Fruit fly (Drosophila melanogaster) whole organism, embryonic: Measurements from ENCODE around the gene sdt.
A peak's percentile ranks its signal among the peaks of the same experiment; 100 is the strongest.

ENCODE experiments used
- B-H1 ChIP-seq: fragments of 200-800 bp; sonication (Bioruptor generic); IDR thresholded peaks from 3 replicates; pipeline ENCODE4 v1.3.6; 2022; ENCODE audit warnings: missing biosample characterization, missing genetic modification characterization
- BtbVII ChIP-seq: fragments of 200-800 bp; sonication (Bioruptor generic); optimal IDR thresholded peaks from 3 replicates; lab custom pipeline; 2017; ENCODE audit warnings: missing biosample characterization, mild to moderate bottlenecking, missing genetic modification characterization
- CG10147 ChIP-seq: fragments of 200-800 bp; sonication (Bioruptor generic); optimal IDR thresholded peaks from 2 replicates; lab custom pipeline; 2019; ENCODE audit warnings: missing biosample characterization, mild to moderate bottlenecking, missing genetic modification characterization, moderate library complexity
- CG10366 ChIP-seq: fragments of 200-800 bp; sonication (Bioruptor generic); IDR thresholded peaks from 2 replicates; pipeline ENCODE4 v1.3.6; 2022; ENCODE audit warnings: missing biosample characterization, missing genetic modification characterization
- CG12155 ChIP-seq: fragments of 200-800 bp; sonication (Bioruptor generic); optimal IDR thresholded peaks from 3 replicates; lab custom pipeline; 2016; ENCODE audit warnings: missing biosample characterization, missing genetic modification characterization
- CG17612 ChIP-seq: fragments of 200-800 bp; sonication (Bioruptor generic); IDR thresholded peaks from 2 replicates; pipeline ENCODE4 v1.3.6; 2022; ENCODE audit warnings: missing biosample characterization, missing genetic modification characterization
- CG18619 ChIP-seq: fragments of 200-800 bp; sonication (Bioruptor generic); optimal IDR thresholded peaks from 3 replicates; lab custom pipeline; 2017; ENCODE audit warnings: missing biosample characterization, mild to moderate bottlenecking, missing genetic modification characterization
- CG2120 ChIP-seq: fragments of 200-800 bp; sonication (Bioruptor generic); optimal IDR thresholded peaks from 3 replicates; lab custom pipeline; 2016; ENCODE audit warnings: missing biosample characterization, missing genetic modification characterization
- CG2129 ChIP-seq: fragments of 200-800 bp; sonication (Bioruptor generic); IDR thresholded peaks from 2 replicates; pipeline ENCODE4 v1.3.6; 2022; ENCODE audit warnings: missing biosample characterization, missing genetic modification characterization; ENCODE audit not compliant: partially characterized antibody
- CG2712 ChIP-seq: fragments of 200-800 bp; optimal IDR thresholded peaks from 3 replicates; lab custom pipeline; 2019; ENCODE audit warnings: missing biosample characterization, mild to moderate bottlenecking, missing genetic modification characterization, moderate library complexity
- CG30403 ChIP-seq: fragments of 200-800 bp; sonication (Bioruptor generic); optimal IDR thresholded peaks from 3 replicates; lab custom pipeline; 2016; ENCODE audit warnings: missing biosample characterization, missing genetic modification characterization
- CG3065 ChIP-seq: fragments of 200-800 bp; sonication (Bioruptor generic); optimal IDR thresholded peaks from 2 replicates; lab custom pipeline; 2016; ENCODE audit warnings: missing biosample characterization, missing genetic modification characterization
- CG33213 ChIP-seq: fragments of 200-800 bp; sonication (Bioruptor generic); optimal IDR thresholded peaks from 3 replicates; lab custom pipeline; 2016; ENCODE audit warnings: missing biosample characterization, missing genetic modification characterization
- CG33557 ChIP-seq: fragments of 200-800 bp; sonication (Bioruptor generic); optimal IDR thresholded peaks from 2 replicates; lab custom pipeline; 2019; ENCODE audit warnings: missing biosample characterization, mild to moderate bottlenecking, missing genetic modification characterization, moderate library complexity
- CG4730 ChIP-seq: fragments of 200-800 bp; sonication (Bioruptor generic); IDR thresholded peaks from 2 replicates; pipeline ENCODE4 v1.3.6; 2022; ENCODE audit warnings: missing biosample characterization, missing genetic modification characterization
- CG6813 ChIP-seq: fragments of 200-800 bp; sonication (Bioruptor generic); optimal IDR thresholded peaks from 2 replicates; lab custom pipeline; 2017; ENCODE audit warnings: missing biosample characterization, missing genetic modification characterization, mild to moderate bottlenecking, moderate library complexity, missing genetic modification reagents
- CG7556 ChIP-seq: fragments of 200-800 bp; sonication (Bioruptor generic); optimal IDR thresholded peaks from 2 replicates; lab custom pipeline; 2017; ENCODE audit warnings: missing biosample characterization, mild to moderate bottlenecking, missing genetic modification characterization
- CG7745 ChIP-seq: fragments of 200-800 bp; sonication (Bioruptor generic); optimal IDR thresholded peaks from 2 replicates; lab custom pipeline; 2018; ENCODE audit warnings: missing biosample characterization, mild to moderate bottlenecking, missing genetic modification characterization, moderate library complexity
- CG7963 ChIP-seq: fragments of 200-800 bp; sonication (Bioruptor generic); IDR thresholded peaks from 3 replicates; pipeline ENCODE4 v1.3.6; 2022; ENCODE audit warnings: missing biosample characterization, missing genetic modification characterization; ENCODE audit not compliant: partially characterized antibody
- Camta ChIP-seq: fragments of 200-800 bp; sonication (Bioruptor generic); optimal IDR thresholded peaks from 2 replicates; lab custom pipeline; 2016; ENCODE audit warnings: missing biosample characterization, missing genetic modification characterization
- CoRest ChIP-seq: fragments of 200-800 bp; sonication (Bioruptor generic); optimal IDR thresholded peaks from 3 replicates; lab custom pipeline; 2018; ENCODE audit warnings: missing biosample characterization, mild to moderate bottlenecking, missing genetic modification characterization, moderate library complexity
- Fer1 ChIP-seq: fragments of 200-800 bp; sonication (Bioruptor generic); optimal IDR thresholded peaks from 2 replicates; lab custom pipeline; 2017; ENCODE audit warnings: missing biosample characterization, mild to moderate bottlenecking, missing genetic modification characterization
- HLH3B ChIP-seq: fragments of 200-800 bp; sonication (Bioruptor generic); IDR thresholded peaks from 2 replicates; pipeline ENCODE4 v1.3.6; 2022; ENCODE audit warnings: missing biosample characterization, missing genetic modification characterization
- HLH4C ChIP-seq: fragments of 200-800 bp; sonication (Bioruptor generic); IDR thresholded peaks from 3 replicates; pipeline ENCODE4 v1.3.6; 2022; ENCODE audit warnings: missing biosample characterization, missing genetic modification characterization; ENCODE audit not compliant: partially characterized antibody
- Hey ChIP-seq: fragments of 200-800 bp; sonication (Bioruptor generic); optimal IDR thresholded peaks from 3 replicates; lab custom pipeline; 2018; ENCODE audit warnings: missing biosample characterization, mild to moderate bottlenecking, missing genetic modification characterization
- HmgZ ChIP-seq: fragments of 200-800 bp; sonication (Bioruptor generic); optimal IDR thresholded peaks from 2 replicates; lab custom pipeline; 2018; ENCODE audit warnings: missing biosample characterization, mild to moderate bottlenecking, missing genetic modification characterization
- Hr3 ChIP-seq: fragments of 200-800 bp; sonication (Bioruptor generic); optimal IDR thresholded peaks from 3 replicates; lab custom pipeline; 2016; ENCODE audit warnings: missing biosample characterization, missing genetic modification characterization
- Spps ChIP-seq: fragments of 200-800 bp; sonication (Bioruptor generic); optimal IDR thresholded peaks from 2 replicates; lab custom pipeline; 2018; ENCODE audit warnings: missing biosample characterization, mild to moderate bottlenecking, missing genetic modification characterization
- TFAM ChIP-seq: fragments of 200-800 bp; sonication (Bioruptor generic); optimal IDR thresholded peaks from 2 replicates; lab custom pipeline; 2017; ENCODE audit warnings: missing biosample characterization, missing genetic modification characterization, inconsistent platforms
- Usf ChIP-seq: fragments of 200-800 bp; sonication (Bioruptor generic); optimal IDR thresholded peaks from 2 replicates; lab custom pipeline; 2017; ENCODE audit warnings: missing genotype, missing biosample characterization, missing genetic modification characterization
- Vsx1 ChIP-seq: fragments of 200-800 bp; sonication (Bioruptor generic); optimal IDR thresholded peaks from 2 replicates; lab custom pipeline; 2017; ENCODE audit warnings: missing biosample characterization, mild to moderate bottlenecking, missing genetic modification characterization, missing genetic modification reagents
- ase ChIP-seq: fragments of 200-800 bp; sonication (Bioruptor generic); IDR thresholded peaks from 3 replicates; pipeline ENCODE4 v1.3.6; 2022; ENCODE audit warnings: missing biosample characterization, missing genetic modification characterization
- bbx ChIP-seq: fragments of 200-800 bp; sonication (Bioruptor generic); IDR thresholded peaks from 2 replicates; pipeline ENCODE4 v1.3.6; 2022; ENCODE audit warnings: missing biosample characterization, missing genetic modification characterization; ENCODE audit not compliant: partially characterized antibody
- cad ChIP-seq: fragments of >200 bp; optimal IDR thresholded peaks from 2 replicates; lab custom pipeline; 2017; ENCODE audit warnings: missing biosample characterization, missing genetic modification characterization
- caup ChIP-seq: fragments of 200-800 bp; sonication (Bioruptor generic); optimal IDR thresholded peaks from 3 replicates; lab custom pipeline; 2017; ENCODE audit warnings: missing biosample characterization, mild to moderate bottlenecking, missing genetic modification characterization, moderate library complexity; ENCODE audit not compliant: severe bottlenecking
- chinmo ChIP-seq: fragments of 200-800 bp; sonication (Bioruptor generic); IDR thresholded peaks from 4 replicates; pipeline ENCODE4 v1.3.6; 2022; ENCODE audit warnings: missing biosample characterization, missing genetic modification characterization; ENCODE audit not compliant: partially characterized antibody
- crp ChIP-seq, 2 experiments: fragments of 200-800 bp; sonication (Bioruptor generic); optimal IDR thresholded peaks; 2 replicates in 1 of 2; 3 replicates in 1 of 2; lab custom pipeline; 2017; ENCODE audit warnings: missing biosample characterization in 2 of 2, missing genetic modification characterization in 2 of 2, mild to moderate bottlenecking in 1 of 2, moderate library complexity in 1 of 2
- danr ChIP-seq: fragments of 200-800 bp; sonication (Bioruptor generic); IDR thresholded peaks from 2 replicates; pipeline ENCODE4 v1.3.6; 2022; ENCODE audit warnings: missing biosample characterization, missing genetic modification characterization
- disco-r ChIP-seq: fragments of 200-800 bp; sonication (Bioruptor generic); optimal IDR thresholded peaks from 2 replicates; lab custom pipeline; 2016; ENCODE audit warnings: missing biosample characterization, missing genetic modification characterization
- dpn ChIP-seq, 2 experiments: fragments of 200-800 bp; sonication (Bioruptor generic); optimal IDR thresholded peaks; 3 replicates each; lab custom pipeline; 2016; ENCODE audit warnings: missing biosample characterization in 2 of 2, missing genetic modification characterization in 2 of 2
- exex ChIP-seq: fragments of 200-800 bp; sonication (Bioruptor generic); optimal IDR thresholded peaks from 4 replicates; lab custom pipeline; 2018; ENCODE audit warnings: missing biosample characterization, mild to moderate bottlenecking, missing genetic modification characterization, moderate library complexity
- grau ChIP-seq: fragments of 200-800 bp; optimal IDR thresholded peaks from 3 replicates; lab custom pipeline; 2019; ENCODE audit warnings: missing biosample characterization, mild to moderate bottlenecking, missing genetic modification characterization, moderate library complexity
- ham ChIP-seq: fragments of 200-800 bp; sonication (Bioruptor generic); IDR thresholded peaks from 2 replicates; pipeline ENCODE4 v1.3.6; 2022; ENCODE audit warnings: missing biosample characterization, missing genetic modification characterization
- mam ChIP-seq: fragments of 200-800 bp; sonication (Bioruptor generic); optimal IDR thresholded peaks from 3 replicates; lab custom pipeline; 2016; ENCODE audit warnings: missing biosample characterization, missing genetic modification characterization
- pb ChIP-seq: fragments of 200-800 bp; sonication (Bioruptor generic); optimal IDR thresholded peaks from 3 replicates; lab custom pipeline; 2016; ENCODE audit warnings: missing biosample characterization, missing genetic modification characterization
- rib ChIP-seq: fragments of 200-800 bp; sonication (Bioruptor generic); IDR thresholded peaks from 2 replicates; pipeline ENCODE4 v1.3.6; 2022; ENCODE audit warnings: missing biosample characterization, missing genetic modification characterization
- tin ChIP-seq: fragments of 200-800 bp; sonication (Bioruptor generic); optimal IDR thresholded peaks from 3 replicates; lab custom pipeline; 2016; ENCODE audit warnings: missing biosample characterization, missing genetic modification characterization
- trh ChIP-seq: fragments of 200-800 bp; sonication (Bioruptor generic); optimal IDR thresholded peaks from 2 replicates; lab custom pipeline; 2016; ENCODE audit warnings: missing biosample characterization, missing genetic modification characterization
- tx ChIP-seq: fragments of 200-800 bp; sonication (Bioruptor generic); optimal IDR thresholded peaks from 2 replicates; lab custom pipeline; 2016; ENCODE audit warnings: missing biosample characterization, missing genetic modification characterization
- zen2 ChIP-seq: fragments of 200-800 bp; sonication (Bioruptor generic); IDR thresholded peaks from 3 replicates; pipeline ENCODE4 v1.3.6; 2022; ENCODE audit warnings: missing biosample characterization, missing genetic modification characterization; ENCODE audit not compliant: partially characterized antibody

sdt gene

DNA sequence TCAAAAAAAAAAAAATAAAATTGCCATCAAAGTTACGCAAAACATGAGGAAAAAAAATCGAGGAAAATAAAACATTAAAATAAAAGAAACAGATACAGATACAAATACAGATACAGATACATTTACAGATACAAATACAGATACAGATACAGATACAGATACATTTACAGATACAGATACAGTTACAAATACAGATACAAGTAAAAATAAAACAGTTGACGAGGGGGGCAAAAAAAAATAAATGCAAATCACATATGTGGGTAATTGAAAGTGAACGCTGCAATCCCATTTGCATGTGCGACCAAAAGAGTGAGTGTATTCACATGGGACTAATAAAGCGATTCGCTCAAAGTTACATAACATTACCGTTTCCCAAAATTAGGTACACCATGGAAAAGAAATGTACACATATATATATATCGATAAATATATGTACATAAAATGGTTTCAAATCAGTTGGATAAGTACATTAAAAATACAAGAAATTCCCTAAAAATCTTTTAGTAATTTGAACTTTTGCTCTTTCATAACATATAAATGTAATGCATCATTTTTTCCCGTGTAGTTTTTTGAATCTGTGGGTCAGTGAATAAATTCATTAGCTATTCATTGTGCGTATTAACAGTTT is 27.4 kb downstream of the sdt start (continued):
- TF ChIP-seq chinmo (no peak), CG18619 (GFP tag; lab: Kevin White, UChicago) (no peak), CG33213 (no peak), crp (GFP tag; optimal IDR thresholded peaks at IDR 0.05; lab: Kevin White, UChicago) (no peak), CG3065 (GFP tag; lab: Kevin White, UChicago) (no peak), B-H1 (GFP tag; lab: Robert Waterston, UW) (peak; percentile 35; the same call in 1 of the 3 replicates), CG6813 (GFP tag; lab: Kevin White, UChicago) (no peak), ham (GFP tag; lab: Robert Waterston, UW) (no peak), cad (GFP tag; lab: Kevin White, UChicago) (no peak), pb (GFP tag; lab: Kevin White, UChicago) (no peak), CG30403 (peak; percentile 25), bbx (GFP tag; lab: Robert Waterston, UW) (no peak), CG4730 (GFP tag; lab: Robert Waterston, UW) (no peak), tin (GFP tag; lab: Kevin White, UChicago) (no peak), CG7556 (GFP tag; lab: Kevin White, UChicago) (peak; percentile 32), Vsx1 (no peak), grau (tag; lab: Kevin White, UChicago) (peak; percentile 42), Spps (tag; lab: Kevin White, UChicago) (no peak), CG10147 (GFP tag; lab: Kevin White, UChicago) (peak; percentile 0), CG12155 (no peak), Usf (GFP tag; lab: Kevin White, UChicago) (no peak), trh (GFP tag; lab: Kevin White, UChicago) (no peak), TFAM (no peak), ase (GFP tag; lab: Robert Waterston, UW) (peak; percentile 29; the same call in 1 of the 3 replicates), rib (no peak), caup (GFP tag; lab: Kevin White, UChicago) (no peak), HLH3B (GFP tag; lab: Robert Waterston, UW) (peak; percentile 44; the same call in 1 of the 2 replicates), tx (GFP tag; lab: Kevin White, UChicago) (no peak), mam (GFP tag; lab: Kevin White, UChicago) (no peak), Camta (GFP tag; lab: Kevin White, UChicago) (no peak), CG17612 (GFP tag; lab: Robert Waterston, UW) (no peak), CoRest (tag; lab: Kevin White, UChicago) (peak; percentile 44), CG2129 (GFP tag; lab: Robert Waterston, UW) (no peak), CG7745 (tag; lab: Kevin White, UChicago) (no peak), CG10366 (GFP tag; lab: Robert Waterston, UW) (peak; percentile 36), CG33557 (GFP tag; lab: Kevin White, UChicago) (no peak), HLH4C (GFP tag; lab: Robert Waterston, UW) (no peak), BtbVII (no peak), disco-r (GFP tag; lab: Kevin White, UChicago) (no peak), Hr3 (GFP tag; lab: Kevin White, UChicago) (peak; percentile 31), exex (tag; lab: Kevin White, UChicago) (no peak), CG2712 (tag; lab: Kevin White, UChicago) (peak; percentile 48), zen2 (GFP tag; lab: Robert Waterston, UW) (no peak), Hey (no peak), HmgZ (no peak), danr (GFP tag; lab: Robert Waterston, UW) (no peak), Fer1 (GFP tag; lab: Kevin White, UChicago) (peak; percentile 5), dpn (GFP tag; optimal IDR thresholded peaks at IDR 0.05; lab: Kevin White, UChicago) (peak in 1 of 2 experiments; percentile 36), CG7963 (no peak), CG2120 (GFP tag; lab: Kevin White, UChicago) (no peak)
